Fruit fly (Drosophila melanogaster) S2 (cell line): Measurements from ENCODE around the gene VhaAC39-2.

Experiments
- CG8478 ChIP-seq: fragments of >200 bp; optimal IDR thresholded peaks from 2 replicates; lab custom pipeline; 2018
- CTCF ChIP-seq, 2 experiments: fragments of >200 bp; optimal IDR thresholded peaks; 2 replicates each; lab custom pipeline; 2018

dm6 chr3R:23178052-23178591 is 19.0 kb upstream of the VhaAC39-2 start:
- TF ChIP-seq CG8478 (lab: Kevin White, UChicago) (no peak), CTCF (optimal IDR thresholded peaks at IDR 0.05; lab: Kevin White, UChicago) (no peak)
